Worm (Caenorhabditis elegans) whole organism, L4/young adult: ENCODE results near the gene pigc-1.

Source experiments
- W03F9.2 ChIP-seq: fragments of 150-350 bp; optimal IDR thresholded peaks from 2 replicates; lab custom pipeline; 2014; ENCODE audit warnings: missing biosample characterization, missing genetic modification characterization
- dao-5 ChIP-seq: sonication (generic microtip); optimal IDR thresholded peaks from 2 replicates; lab custom pipeline; 2016; ENCODE audit warnings: missing genotype, missing genetic modification characterization, moderate library complexity, missing compliant biosample characterization
- him-1 ChIP-seq: sonication (generic microtip); optimal IDR thresholded peaks from 2 replicates; lab custom pipeline; 2016; ENCODE audit warnings: missing genotype, missing genetic modification reagents, missing genetic modification characterization, missing compliant biosample characterization

pigc-1 gene

ce11 chrIV:9343102-9343599 is at the start of gene pigc-1:
pigc-1 (minus strand) TSS chrIV:9343152.
- TF ChIP-seq W03F9.2 (tag; lab: Kevin White, UChicago) (peak; percentile 1), dao-5 (tag; lab: Kevin White, UChicago) (no peak), him-1 (no peak)

- TF ChIP-seq W03F9.2 (tag; lab: Kevin White, UChicago) (peak; percentile 30), him-1 (no peak)
Measured at ce11 chrIV:9386038-9386437, 43.1 kb upstream of the pigc-1 start, which contains the start of gene daf-15. daf-15 (plus strand) TSS chrIV:9386208.

- TF ChIP-seq him-1 (no peak), W03F9.2 (tag; lab: Kevin White, UChicago) (no peak), dao-5 (tag; lab: Kevin White, UChicago) (no peak)
Measured at ce11 chrIV:9384826-9385225, 41.9 kb upstream of the pigc-1 start, which contains the start of gene C10C5.7. C10C5.7 (plus strand) TSS chrIV:9385126.

ce11 chrIV:9381136-9381535 is 38.2 kb upstream of the pigc-1 start, which contains the start of gene C10C5.5:
C10C5.5 (plus strand) TSS chrIV:9381436.
- TF ChIP-seq him-1 (no peak), W03F9.2 (tag; lab: Kevin White, UChicago) (no peak), dao-5 (tag; lab: Kevin White, UChicago) (no peak)

ce11 chrIV:9378272-9378671 is 35.3 kb upstream of the pigc-1 start, which contains the start of gene C10C5.4:
C10C5.4 (plus strand) TSS chrIV:9378552.
- TF ChIP-seq W03F9.2 (tag; lab: Kevin White, UChicago) = no peak
- TF ChIP-seq him-1 = no peak
- no peak for TF ChIP-seq dao-5 (tag; lab: Kevin White, UChicago)

DNA sequence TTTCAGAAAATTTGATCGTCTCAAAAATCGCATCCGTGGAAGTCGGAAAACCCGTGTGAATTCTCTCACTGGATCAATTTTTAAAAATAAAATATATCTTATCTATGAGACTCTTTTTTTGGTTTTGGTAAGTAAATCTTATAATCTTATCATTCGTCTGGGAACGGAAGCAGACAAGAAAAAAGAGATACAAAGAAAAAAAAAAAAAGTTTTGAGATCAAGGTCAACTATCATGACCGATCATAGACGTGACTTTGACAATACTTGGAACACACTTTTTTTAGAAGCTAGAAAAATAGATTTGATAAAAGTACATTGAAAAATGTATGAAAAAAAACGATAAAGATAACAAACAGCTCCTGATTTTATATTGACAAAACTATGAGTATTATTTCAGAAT is 33.6 kb upstream of the pigc-1 start:
- TF ChIP-seq dao-5 (tag; lab: Kevin White, UChicago) (no peak), him-1 (no peak), W03F9.2 (tag; lab: Kevin White, UChicago) (no peak)

- no peak for TF ChIP-seq dao-5 (tag; lab: Kevin White, UChicago)
- no peak for TF ChIP-seq W03F9.2 (tag; lab: Kevin White, UChicago)
- no peak for TF ChIP-seq him-1
Measured at ce11 chrIV:9374529-9374928, 31.6 kb upstream of the pigc-1 start, which contains the start of gene C10C5.3. C10C5.3 (plus strand) TSS chrIV:9374829.

- TF ChIP-seq him-1 = no peak
- TF ChIP-seq dao-5 (tag; lab: Kevin White, UChicago) = no peak
- no peak for TF ChIP-seq W03F9.2 (tag; lab: Kevin White, UChicago)
Measured at ce11 chrIV:9371126-9371525, 28.2 kb upstream of the pigc-1 start, which contains the start of gene fbxc-58. fbxc-58 (plus strand) TSS chrIV:9371508.

ce11 chrIV:9367852-9368627 is 25.1 kb upstream of the pigc-1 start:
- TF ChIP-seq W03F9.2 (tag; lab: Kevin White, UChicago) (peak; percentile 43), him-1 (no peak)

ce11 chrIV:9366411-9366810 is 23.5 kb upstream of the pigc-1 start, which contains the start of gene pezo-1:
pezo-1 (minus strand) TSS chrIV:9366511.
- no peak for TF ChIP-seq dao-5 (tag; lab: Kevin White, UChicago)
- no peak for TF ChIP-seq him-1
- no peak for TF ChIP-seq W03F9.2 (tag; lab: Kevin White, UChicago)

ce11 chrIV:9353728-9354127 is 10.8 kb upstream of the pigc-1 start:
- TF ChIP-seq W03F9.2 (tag; lab: Kevin White, UChicago) (no peak), dao-5 (tag; lab: Kevin White, UChicago) (no peak), him-1 (no peak)

DNA sequence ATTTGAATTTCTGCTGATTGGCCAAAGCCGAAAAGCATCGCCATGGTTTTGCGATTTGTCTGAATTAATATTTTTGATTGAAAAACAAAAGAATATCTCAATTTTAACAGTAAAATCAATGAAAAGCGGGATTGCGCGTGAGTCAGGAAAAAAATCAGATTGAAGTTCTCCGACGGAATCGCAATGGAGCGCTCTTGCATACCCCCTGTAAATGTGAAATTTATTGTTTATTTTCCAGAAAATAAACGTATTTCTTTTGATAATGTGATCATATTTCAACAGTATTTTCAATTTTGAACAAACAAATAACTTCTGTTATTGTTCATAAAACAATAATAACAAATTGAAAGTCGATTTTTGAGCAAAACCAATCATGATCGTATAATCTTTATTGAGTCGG is 1.4 kb downstream of the pigc-1 start, which contains the start of gene vps-26:
TSS of gene vps-26 (minus strand) at position 200 of the 400 bp plus-strand sequence.
- peak; percentile 22 for TF ChIP-seq W03F9.2 (tag; lab: Kevin White, UChicago)
- no peak for TF ChIP-seq dao-5 (tag; lab: Kevin White, UChicago)
- no peak for TF ChIP-seq him-1

DNA sequence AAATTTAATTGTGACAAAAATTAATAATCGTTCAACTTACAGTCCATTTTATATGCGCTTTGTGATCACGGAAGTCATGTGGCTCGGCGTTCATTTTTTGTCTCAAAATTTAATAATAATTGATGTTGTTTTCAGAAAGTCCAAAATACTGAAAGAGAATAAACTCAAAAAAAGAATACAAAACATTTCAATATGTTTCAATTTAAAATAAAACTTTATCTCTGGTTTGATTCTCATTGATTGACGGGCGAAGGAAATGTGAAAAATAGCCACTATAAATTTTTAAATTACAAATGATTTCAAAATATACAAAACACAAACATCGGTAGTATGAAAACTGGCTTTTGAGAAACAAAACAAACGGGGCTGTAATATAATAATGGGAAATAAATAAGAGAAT is 3.7 kb downstream of the pigc-1 start, which contains the start of gene T20D3.6:
TSS of gene T20D3.6 (minus strand) at position 101 of the 400 bp plus-strand sequence.
- no peak for TF ChIP-seq dao-5 (tag; lab: Kevin White, UChicago)
- TF ChIP-seq him-1 = no peak
- TF ChIP-seq W03F9.2 (tag; lab: Kevin White, UChicago) = no peak

ce11 chrIV:9336538-9337090 is 6.3 kb downstream of the pigc-1 start, which contains the start of gene T20D3.5:
T20D3.5 (plus strand) TSS chrIV:9337040.
- TF ChIP-seq dao-5 (tag; lab: Kevin White, UChicago) (no peak), him-1 (no peak), W03F9.2 (tag; lab: Kevin White, UChicago) (no peak)
